Worm (Caenorhabditis elegans): ENCODE results near the gene C17B7.9.
"Not testable (repeated sequence)": the region's sequence is repeated elsewhere in the genome, so short reads cannot be mapped to it uniquely, and the experiment has no call there.

C17B7.9 gene

DNA sequence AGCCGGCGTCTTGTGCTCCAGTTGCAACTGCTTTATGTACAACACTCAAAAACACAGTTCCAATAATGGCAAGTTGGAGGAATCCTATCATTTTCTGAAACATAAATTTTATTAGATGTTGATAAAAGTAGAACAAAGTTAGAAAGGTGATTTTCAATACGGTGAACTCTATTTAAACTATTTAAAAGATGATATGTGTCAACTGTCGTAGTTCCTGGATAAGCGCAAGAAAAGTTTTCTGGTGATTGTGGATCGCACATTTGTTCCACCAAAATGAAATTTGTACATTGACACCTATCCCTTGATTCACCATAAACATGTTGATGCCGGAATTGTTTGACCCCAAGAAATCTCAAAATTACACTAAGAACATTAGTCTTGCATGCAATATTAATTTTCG, at the start of gene C17B7.9:
Gene C17B7.9 (minus strand): TSS at position 101 of the 400 bp plus-strand sequence.
- TF ChIP-seq W03F9.2 (tag; optimal IDR thresholded peaks at IDR 0.05) (no peak), him-1 (tag; optimal IDR thresholded peaks at IDR 0.05) (no peak), dao-5 (tag; optimal IDR thresholded peaks at IDR 0.05) (no peak)

DNA sequence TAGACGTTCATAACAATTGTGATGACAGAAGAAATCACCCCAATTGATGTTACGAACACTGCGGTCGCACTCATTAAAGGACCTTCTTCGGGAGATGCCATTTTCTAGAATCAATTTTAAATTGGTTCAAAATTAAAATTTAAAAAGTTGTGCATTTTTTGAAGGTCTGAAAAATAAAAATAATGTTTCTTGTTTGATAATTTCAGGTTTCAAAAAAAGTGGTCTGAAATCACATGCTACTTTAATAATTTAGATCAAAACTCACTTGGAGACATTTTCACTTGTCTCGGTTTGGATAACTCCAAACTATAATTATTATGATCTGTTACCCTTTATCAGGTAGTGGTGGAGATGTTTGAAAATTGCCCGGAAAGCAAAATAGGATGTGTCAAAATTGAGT, 45.0 kb upstream of the C17B7.9 start, which contains the start of gene srbc-2:
Gene srbc-2 (minus strand): TSS at position 101 of the 400 bp plus-strand sequence.
- TF ChIP-seq dao-5 (tag; optimal IDR thresholded peaks at IDR 0.05) (no peak), him-1 (tag; optimal IDR thresholded peaks at IDR 0.05) (no peak), W03F9.2 (tag; optimal IDR thresholded peaks at IDR 0.05) (no peak)

DNA sequence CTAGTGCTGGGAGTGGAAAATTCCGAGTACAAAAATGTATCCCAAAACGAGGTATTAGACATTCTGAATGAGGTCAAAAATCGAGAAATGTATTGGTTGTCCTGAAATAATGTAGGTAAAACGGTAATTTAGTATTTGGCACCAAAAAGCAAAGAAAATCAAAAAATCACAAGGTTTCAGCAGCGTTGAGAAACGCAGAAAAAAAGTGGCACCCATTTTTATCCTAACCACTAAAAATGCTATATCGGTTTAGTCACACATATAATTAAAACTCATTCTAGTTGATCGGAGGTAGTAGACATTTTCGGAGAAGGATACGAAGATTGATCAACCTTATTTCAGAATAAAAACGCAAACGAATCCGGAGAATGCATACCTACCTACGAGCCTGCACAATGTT, 40.8 kb upstream of the C17B7.9 start, which contains the start of gene srx-121:
Gene srx-121 (minus strand): TSS at position 101 of the 400 bp plus-strand sequence.
- TF ChIP-seq W03F9.2 (tag; optimal IDR thresholded peaks at IDR 0.05) (no peak), him-1 (tag; optimal IDR thresholded peaks at IDR 0.05) (no peak), dao-5 (tag; optimal IDR thresholded peaks at IDR 0.05) (no peak)

DNA sequence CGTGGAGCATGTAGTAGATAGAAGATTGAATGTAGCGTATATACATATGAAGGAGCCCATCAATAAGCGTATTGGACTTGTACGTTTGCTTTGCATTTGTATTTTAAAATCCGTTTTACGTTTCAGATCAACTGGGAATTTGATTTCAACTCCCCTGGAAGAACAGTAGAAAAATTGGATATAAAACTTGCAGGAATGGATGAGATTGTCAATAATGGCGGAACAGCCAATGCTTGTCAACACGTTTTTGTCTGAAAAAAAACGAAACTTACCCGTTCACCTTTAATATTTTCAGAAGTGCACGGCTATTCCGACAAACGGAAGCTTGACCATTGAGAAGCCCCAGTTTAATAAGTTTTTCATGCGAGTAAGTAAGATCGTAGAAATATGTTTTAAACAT, 35.9 kb upstream of the C17B7.9 start, which contains the start of gene C04E12.2:
Gene C04E12.2 (plus strand): TSS at position 301 of the 400 bp plus-strand sequence.
- not testable (repeated sequence) for TF ChIP-seq W03F9.2, dao-5, him-1 (tag; optimal IDR thresholded peaks at IDR 0.05)

DNA sequence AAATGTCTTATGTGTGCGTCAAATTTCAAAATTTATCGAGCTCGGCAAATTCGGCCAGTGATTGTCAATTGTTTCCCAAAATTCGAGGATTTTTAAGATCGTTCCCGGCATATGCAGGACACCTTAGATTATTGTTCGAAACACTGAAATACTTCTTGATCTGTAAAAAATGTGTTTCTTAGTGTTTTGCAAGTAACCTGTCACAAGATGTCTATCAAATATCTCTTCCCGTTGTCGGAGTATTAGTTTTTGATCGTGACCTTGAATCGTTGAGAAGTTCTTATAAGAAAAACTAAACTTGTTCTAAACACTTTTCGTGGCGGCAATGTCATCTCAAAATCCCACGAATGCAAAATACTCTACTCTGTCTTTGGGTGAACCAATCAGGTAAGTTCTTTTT, 30.6 kb upstream of the C17B7.9 start, which contains the start of gene C04E12.4:
Gene C04E12.4 (plus strand): TSS at position 301 of the 400 bp plus-strand sequence.
- TF ChIP-seq dao-5 (tag; optimal IDR thresholded peaks at IDR 0.05) (no peak), him-1 (tag; optimal IDR thresholded peaks at IDR 0.05) (no peak), W03F9.2 (tag; optimal IDR thresholded peaks at IDR 0.05) (no peak)

DNA sequence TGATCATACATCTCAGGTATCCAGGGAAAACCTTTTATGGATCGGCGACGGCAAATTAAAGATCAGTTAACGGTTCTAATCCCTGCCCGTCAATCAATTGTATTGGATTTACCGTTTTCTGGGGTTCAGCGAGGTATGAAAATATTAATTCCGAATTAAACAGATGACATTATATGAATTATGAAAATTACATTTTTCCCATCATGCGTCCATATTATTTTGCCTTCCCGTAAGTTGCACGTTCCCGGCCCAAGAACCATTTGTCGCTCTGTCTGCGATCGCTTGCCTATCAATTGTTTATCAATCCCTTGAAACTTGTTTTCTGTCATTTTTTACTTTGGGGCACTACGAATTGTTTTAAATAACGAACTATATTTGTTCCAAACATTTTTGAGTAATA, 29.7 kb upstream of the C17B7.9 start:
- TF ChIP-seq him-1 (tag; optimal IDR thresholded peaks at IDR 0.05) (no peak), W03F9.2 (tag; optimal IDR thresholded peaks at IDR 0.05) (no peak), dao-5 (tag; optimal IDR thresholded peaks at IDR 0.05) (no peak)

DNA sequence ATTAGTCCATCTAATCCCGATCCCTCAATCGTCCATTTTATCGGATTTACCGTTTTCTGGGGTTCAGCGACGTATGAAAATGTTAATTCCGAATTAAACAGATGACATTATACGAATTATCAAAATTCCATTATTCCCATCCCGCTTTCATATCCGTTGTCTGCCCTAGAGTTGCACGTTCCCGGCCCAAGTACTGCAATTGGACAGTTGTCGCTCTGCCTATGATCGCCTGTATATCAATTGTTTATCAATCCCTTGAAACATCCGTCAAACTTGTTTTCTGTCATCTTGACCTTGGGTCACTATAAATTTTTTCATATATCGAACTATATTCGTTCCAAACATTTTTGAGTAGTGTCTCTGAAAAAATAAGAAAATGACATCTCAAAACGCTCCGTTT, 26.3 kb upstream of the C17B7.9 start, which contains the start of gene C04E12.5:
Gene C04E12.5 (plus strand): TSS at position 301 of the 400 bp plus-strand sequence.
- TF ChIP-seq W03F9.2 (tag; optimal IDR thresholded peaks at IDR 0.05) = no peak
- TF ChIP-seq dao-5 (tag; optimal IDR thresholded peaks at IDR 0.05) = no peak
- no peak for TF ChIP-seq him-1 (tag; optimal IDR thresholded peaks at IDR 0.05)

DNA sequence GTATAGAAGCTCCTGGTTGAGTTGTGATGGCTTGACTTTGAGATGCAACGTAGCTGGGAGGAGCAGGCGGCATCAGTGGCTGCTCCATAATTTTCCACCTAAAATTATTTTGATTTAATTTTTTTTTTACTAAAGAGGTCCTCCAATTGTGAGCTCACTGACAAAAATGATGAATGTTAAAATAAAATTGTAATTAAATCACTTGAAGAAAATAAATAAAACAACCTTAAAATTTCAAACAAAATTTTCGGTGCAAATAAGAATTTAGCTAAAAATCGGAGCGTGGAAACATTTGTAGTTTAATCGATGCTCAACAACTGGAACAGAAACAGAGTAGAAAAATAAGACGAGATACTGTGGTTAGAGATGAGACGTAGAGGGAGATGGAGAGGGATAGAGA, 25.2 kb upstream of the C17B7.9 start, which contains the start of gene scrm-3:
Gene scrm-3 (minus strand): TSS at position 101 of the 400 bp plus-strand sequence.
- TF ChIP-seq W03F9.2 (tag; optimal IDR thresholded peaks at IDR 0.05) = no peak
- TF ChIP-seq dao-5 (tag; optimal IDR thresholded peaks at IDR 0.05) = no peak
- TF ChIP-seq him-1 (tag; optimal IDR thresholded peaks at IDR 0.05) = no peak

DNA sequence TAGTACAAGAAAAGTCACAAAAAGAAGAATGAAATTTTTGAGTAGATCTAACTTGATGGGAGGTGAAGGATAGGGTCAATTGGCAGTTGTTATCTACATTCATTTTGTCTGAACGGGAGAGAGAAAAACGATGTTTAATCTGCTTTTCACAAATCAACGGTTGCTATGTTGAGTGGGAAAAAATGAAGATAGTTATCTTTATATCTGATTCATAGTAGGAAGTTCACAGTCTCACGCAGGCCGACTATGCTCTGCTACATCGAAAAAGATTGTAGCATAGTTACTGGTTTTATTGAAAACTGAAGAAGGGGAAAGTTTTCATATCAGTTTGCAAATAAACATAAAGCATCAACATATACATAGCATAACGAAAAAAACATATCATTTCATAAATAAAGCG, 23.6 kb upstream of the C17B7.9 start:
- TF ChIP-seq dao-5 (tag; optimal IDR thresholded peaks at IDR 0.05) = no peak
- TF ChIP-seq W03F9.2 (tag; optimal IDR thresholded peaks at IDR 0.05) = no peak
- TF ChIP-seq him-1 (tag; optimal IDR thresholded peaks at IDR 0.05) = no peak

DNA sequence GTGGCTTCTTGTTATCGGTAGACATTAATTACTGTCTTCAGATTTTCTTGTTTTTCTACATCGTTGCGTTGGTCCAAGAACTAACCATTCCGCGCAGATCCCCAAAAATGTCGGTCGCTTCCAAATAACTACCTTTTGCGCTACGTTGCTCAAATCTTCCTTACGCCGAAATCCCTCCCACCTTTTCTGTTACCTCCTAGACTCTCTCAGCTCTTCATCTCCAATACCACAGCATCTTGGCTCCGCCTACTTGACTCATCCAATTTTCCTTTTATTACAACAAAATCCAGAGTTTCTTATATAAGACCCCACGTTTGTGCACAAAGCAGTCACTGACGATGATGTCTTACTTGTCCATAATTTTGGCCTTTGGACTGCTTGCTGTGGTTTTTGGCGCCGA, 21.0 kb upstream of the C17B7.9 start, which contains the start of gene C17B7.12:
Gene C17B7.12 (plus strand): TSS at position 301 of the 400 bp plus-strand sequence.
- no peak for TF ChIP-seq W03F9.2 (tag; optimal IDR thresholded peaks at IDR 0.05)
- no peak for TF ChIP-seq dao-5 (tag; optimal IDR thresholded peaks at IDR 0.05)
- no peak for TF ChIP-seq him-1 (tag; optimal IDR thresholded peaks at IDR 0.05)

DNA sequence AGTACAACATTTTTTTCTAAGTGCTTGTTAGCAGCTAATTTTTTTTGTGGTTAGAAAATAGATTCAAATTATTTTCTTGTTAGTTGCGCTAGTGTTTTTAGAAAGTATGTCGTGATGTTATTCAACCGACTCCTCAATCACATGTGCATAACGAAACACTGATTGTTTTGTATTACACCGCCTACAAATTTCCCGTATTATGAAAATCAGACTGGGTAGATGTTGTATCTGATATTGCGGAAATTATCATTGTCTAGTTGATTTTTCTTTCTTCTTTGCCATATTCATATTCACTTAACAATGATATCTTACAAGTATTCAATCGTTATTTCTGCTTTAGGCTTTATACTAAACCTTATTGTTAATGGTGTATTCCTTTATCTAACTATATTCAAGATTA, 19.3 kb upstream of the C17B7.9 start, which contains the start of gene str-63:
Gene str-63 (plus strand): TSS at position 301 of the 400 bp plus-strand sequence.
- TF ChIP-seq him-1 (tag; optimal IDR thresholded peaks at IDR 0.05) (no peak), dao-5 (tag; optimal IDR thresholded peaks at IDR 0.05) (no peak), W03F9.2 (tag; optimal IDR thresholded peaks at IDR 0.05) (no peak)

DNA sequence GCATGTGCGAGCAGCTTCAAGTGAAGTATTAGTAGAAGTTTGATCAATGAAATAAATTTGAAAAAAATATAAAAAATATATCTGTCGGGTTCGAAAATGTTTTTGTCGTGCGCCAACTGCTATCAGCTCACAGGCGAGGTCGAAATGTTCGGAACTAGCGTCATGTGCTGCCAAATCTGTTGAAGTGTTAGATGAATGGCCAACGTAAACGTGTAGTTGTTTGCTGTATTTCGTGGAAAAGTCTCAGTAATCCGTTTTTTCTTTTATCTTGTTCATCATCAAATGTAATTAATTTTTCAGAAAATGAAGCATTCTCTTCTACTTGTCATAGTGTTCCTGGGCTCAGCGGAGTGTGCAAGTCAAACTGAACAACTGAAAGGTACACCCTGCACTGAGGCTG, 18.0 kb upstream of the C17B7.9 start, which contains the start of gene C17B7.15:
Gene C17B7.15 (plus strand): TSS at position 301 of the 400 bp plus-strand sequence.
- no peak for TF ChIP-seq W03F9.2 (tag; optimal IDR thresholded peaks at IDR 0.05)
- TF ChIP-seq him-1 (tag; optimal IDR thresholded peaks at IDR 0.05) = no peak
- no peak for TF ChIP-seq dao-5 (tag; optimal IDR thresholded peaks at IDR 0.05)

DNA sequence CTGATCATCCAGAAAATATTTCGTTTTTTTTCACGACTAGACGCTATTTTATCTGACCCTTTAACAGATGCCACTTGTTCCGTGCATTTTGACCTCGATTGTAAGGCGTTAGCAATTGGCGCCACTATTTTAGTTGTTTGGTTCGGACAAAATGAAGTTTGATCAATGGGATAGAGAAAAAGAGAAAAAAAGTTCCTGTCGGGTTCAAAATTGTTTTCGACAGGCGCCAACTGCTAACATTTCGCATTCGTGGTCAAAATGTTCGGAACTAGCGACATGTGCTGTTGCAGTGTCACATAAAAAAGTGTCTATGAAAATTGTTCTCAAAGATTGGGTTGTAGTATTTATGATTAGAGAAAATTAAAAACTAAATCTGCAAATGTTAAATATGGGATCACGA, 15.6 kb upstream of the C17B7.9 start:
- no peak for TF ChIP-seq dao-5 (tag; optimal IDR thresholded peaks at IDR 0.05)
- TF ChIP-seq him-1 (tag; optimal IDR thresholded peaks at IDR 0.05) = no peak
- no peak for TF ChIP-seq W03F9.2 (tag; optimal IDR thresholded peaks at IDR 0.05)

DNA sequence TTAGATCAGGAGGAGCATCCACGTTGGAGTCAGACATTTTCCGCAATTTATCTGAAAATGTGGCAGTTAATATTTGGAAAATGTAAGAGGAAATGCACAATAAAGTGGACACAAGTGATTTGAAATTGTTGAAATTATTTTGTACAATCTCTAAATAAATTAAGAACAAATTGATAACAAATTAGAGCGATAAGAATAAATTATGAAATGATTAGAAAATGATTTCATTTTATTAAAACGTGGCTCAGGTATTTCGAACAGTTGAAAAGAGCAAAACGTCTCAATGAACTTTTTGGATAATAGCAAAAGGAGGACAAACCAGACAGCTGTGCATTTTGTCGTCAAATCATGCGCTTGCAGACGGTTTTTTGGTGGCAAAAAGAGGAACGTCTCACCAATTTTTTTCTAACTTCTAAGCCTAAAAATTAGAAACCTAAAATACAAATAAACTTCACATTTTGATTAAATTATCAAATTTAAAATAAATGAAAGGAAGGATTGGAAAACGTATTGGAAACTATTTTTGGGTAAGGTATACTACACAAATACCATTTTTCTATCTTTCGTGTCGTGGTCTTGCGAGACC, 14.6 kb upstream of the C17B7.9 start, which contains the start of gene fbxa-65:
Gene fbxa-65 (minus strand): TSS at position 51 of the 586 bp plus-strand sequence.
- TF ChIP-seq him-1 (tag; optimal IDR thresholded peaks at IDR 0.05) (no peak), W03F9.2 (tag; optimal IDR thresholded peaks at IDR 0.05) (no peak), dao-5 (tag; optimal IDR thresholded peaks at IDR 0.05) (no peak)
